Worm (Caenorhabditis elegans) whole organism, young adult: ENCODE results near the gene ddr-2.

Experiments used
- B0261.1 ChIP-seq: sonication (generic microtip); optimal IDR thresholded peaks from 2 replicates; lab custom pipeline; 2016; ENCODE audit warnings: mild to moderate bottlenecking, missing genetic modification characterization, moderate library complexity, missing compliant biosample characterization
- B0336.3 ChIP-seq: fragments of 200-800 bp; sonication (Bioruptor generic); IDR thresholded peaks from 2 replicates; pipeline ENCODE4 v1.3.6; 2022; ENCODE audit warnings: missing genetic modification characterization, missing compliant biosample characterization
- F22D6.2 ChIP-seq: sonication (generic microtip); optimal IDR thresholded peaks from 2 replicates; lab custom pipeline; 2016; ENCODE audit warnings: mild to moderate bottlenecking, missing genetic modification characterization, missing compliant biosample characterization
- F57C9.4 ChIP-seq: sonication (generic microtip); optimal IDR thresholded peaks from 2 replicates; lab custom pipeline; 2017; ENCODE audit warnings: mild to moderate bottlenecking, missing genetic modification characterization, missing compliant biosample characterization
- Y53F4B.3 ChIP-seq: fragments of 200-800 bp; sonication (Bioruptor generic); IDR thresholded peaks from 2 replicates; pipeline ENCODE4 v1.3.6; 2022; ENCODE audit warnings: missing genetic modification reagents, missing genetic modification characterization, missing compliant biosample characterization
- Y53G8AR.9 ChIP-seq: fragments of 200-800 bp; sonication (Bioruptor generic); conservative IDR thresholded peaks from 2 replicates; pipeline ENCODE4 v1.3.6; 2022; ENCODE audit warnings: missing genetic modification reagents, missing genetic modification characterization, missing compliant biosample characterization
- athp-1 ChIP-seq: sonication (generic microtip); optimal IDR thresholded peaks from 2 replicates; lab custom pipeline; 2017; ENCODE audit warnings: mild to moderate bottlenecking, missing genetic modification characterization, missing compliant biosample characterization
- bed-1 ChIP-seq: fragments of 200-800 bp; sonication (Bioruptor generic); IDR thresholded peaks from 2 replicates; pipeline ENCODE4 v1.3.6; 2022; ENCODE audit warnings: missing genetic modification reagents, missing genetic modification characterization, missing compliant biosample characterization
- ceh-100 ChIP-seq: fragments of 200-800 bp; sonication (Bioruptor generic); IDR thresholded peaks from 2 replicates; pipeline ENCODE4 v1.3.6; 2022; ENCODE audit warnings: missing genetic modification reagents, missing genetic modification characterization, missing compliant biosample characterization
- ceh-91 ChIP-seq: fragments of 200-800 bp; sonication (Bioruptor generic); IDR thresholded peaks from 2 replicates; pipeline ENCODE4 v1.3.6; 2022; ENCODE audit warnings: missing genetic modification reagents, missing genetic modification characterization, missing compliant biosample characterization
- dpff-1 ChIP-seq: sonication (generic microtip); optimal IDR thresholded peaks from 2 replicates; lab custom pipeline; 2017; ENCODE audit warnings: mild to moderate bottlenecking, missing genetic modification characterization, missing compliant biosample characterization
- egl-44 ChIP-seq: fragments of 200-800 bp; sonication (Bioruptor generic); IDR thresholded peaks from 2 replicates; pipeline ENCODE4 v1.3.6; 2022; ENCODE audit warnings: missing genetic modification reagents, missing genetic modification characterization, missing compliant biosample characterization
- egrh-3 ChIP-seq: fragments of 200-800 bp; sonication (Bioruptor generic); IDR thresholded peaks from 2 replicates; pipeline ENCODE4 v1.3.6; 2022; ENCODE audit warnings: missing genetic modification reagents, missing genetic modification characterization, missing compliant biosample characterization
- gei-17 ChIP-seq: fragments of 200-800 bp; sonication (Bioruptor generic); optimal IDR thresholded peaks from 2 replicates; lab custom pipeline; 2018; ENCODE audit warnings: mild to moderate bottlenecking, missing genetic modification characterization, missing compliant biosample characterization
- him-1 ChIP-seq: sonication (generic microtip); optimal IDR thresholded peaks from 2 replicates; lab custom pipeline; 2016; ENCODE audit warnings: missing genotype, missing genetic modification reagents, missing genetic modification characterization, missing compliant biosample characterization
- hlh-12 ChIP-seq: sonication (generic microtip); optimal IDR thresholded peaks from 2 replicates; lab custom pipeline; 2016; ENCODE audit warnings: missing genetic modification characterization, missing compliant biosample characterization
- hlh-26 ChIP-seq: fragments of 200-800 bp; sonication (Bioruptor generic); conservative IDR thresholded peaks from 2 replicates; pipeline ENCODE4 v1.3.6; 2022; ENCODE audit warnings: missing genetic modification reagents, missing genetic modification characterization, missing compliant biosample characterization
- hsf-1 ChIP-seq: fragments of 200-800 bp; sonication (Bioruptor generic); IDR thresholded peaks from 2 replicates; pipeline ENCODE4 v1.3.6; 2022; ENCODE audit warnings: missing genetic modification reagents, missing genetic modification characterization, missing compliant biosample characterization
- let-526 ChIP-seq: fragments of 200-800 bp; sonication (Bioruptor generic); IDR thresholded peaks from 2 replicates; pipeline ENCODE4 v1.3.6; 2022; ENCODE audit warnings: missing genetic modification reagents, missing genetic modification characterization, missing compliant biosample characterization
- lin-35 ChIP-seq, 3 experiments: fragments of 150-350 bp in 2 of 3; sonication (generic microtip) in 1 of 3; optimal IDR thresholded peaks; 2 replicates each; lab custom pipeline; 2014 to 2018; ENCODE audit warnings: missing biosample characterization in 3 of 3, missing genetic modification characterization in 3 of 3, missing genetic modification reagents in 3 of 3
- lin-54 ChIP-seq: fragments of 200-800 bp; sonication (Bioruptor generic); optimal IDR thresholded peaks from 2 replicates; lab custom pipeline; 2018; ENCODE audit warnings: mild to moderate bottlenecking, missing genetic modification characterization, missing compliant biosample characterization
- lsl-1 ChIP-seq: fragments of 200-800 bp; sonication (Bioruptor generic); optimal IDR thresholded peaks from 2 replicates; lab custom pipeline; 2018; ENCODE audit warnings: mild to moderate bottlenecking, missing genetic modification characterization, moderate library complexity, missing compliant biosample characterization
- madf-8 ChIP-seq: fragments of 200-800 bp; sonication (Bioruptor generic); conservative IDR thresholded peaks from 2 replicates; pipeline ENCODE4 v1.3.6; 2022; ENCODE audit warnings: missing genetic modification reagents, missing genetic modification characterization, missing compliant biosample characterization
- nfya-1 ChIP-seq: sonication (generic microtip); optimal IDR thresholded peaks from 2 replicates; lab custom pipeline; 2017; ENCODE audit warnings: antibody characterized with exemption, missing compliant biosample characterization, missing genetic modification characterization, borderline replicate concordance; ENCODE audit not compliant: insufficient read depth
- nfyb-1 ChIP-seq: fragments of 200-800 bp; sonication (Bioruptor generic); IDR thresholded peaks from 2 replicates; pipeline ENCODE4 v1.3.6; 2022; ENCODE audit warnings: missing genetic modification reagents, missing genetic modification characterization, missing compliant biosample characterization
- nhr-27 ChIP-seq: fragments of 200-800 bp; sonication (Bioruptor generic); optimal IDR thresholded peaks from 2 replicates; lab custom pipeline; 2018; ENCODE audit warnings: mild to moderate bottlenecking, missing genetic modification characterization, moderate library complexity, missing compliant biosample characterization
- nhr-80 ChIP-seq: sonication (generic microtip); optimal IDR thresholded peaks from 2 replicates; lab custom pipeline; 2016; ENCODE audit warnings: missing genetic modification characterization, missing compliant biosample characterization
- rcor-1 ChIP-seq: fragments of 200-800 bp; sonication (Bioruptor generic); IDR thresholded peaks from 2 replicates; pipeline ENCODE4 v1.3.6; 2022; ENCODE audit warnings: missing genetic modification reagents, missing genetic modification characterization, missing compliant biosample characterization
- snpc-1.1 ChIP-seq: sonication (generic microtip); optimal IDR thresholded peaks from 2 replicates; lab custom pipeline; 2017; ENCODE audit warnings: missing genetic modification characterization, mild to moderate bottlenecking, missing compliant biosample characterization, antibody characterized with exemption, moderate library complexity, missing genotype, missing genetic modification reagents; ENCODE audit not compliant: insufficient read depth
- tbp1 ChIP-seq: fragments of 200-800 bp; sonication (Bioruptor generic); optimal IDR thresholded peaks from 2 replicates; lab custom pipeline; 2018; ENCODE audit warnings: mild to moderate bottlenecking, missing genetic modification characterization, missing compliant biosample characterization
- unc-130 ChIP-seq: sonication (generic microtip); optimal IDR thresholded peaks from 2 replicates; lab custom pipeline; 2016; ENCODE audit warnings: missing genetic modification reagents, missing genetic modification characterization, missing compliant biosample characterization
- unc-62 ChIP-seq: fragments of 150-350 bp; optimal IDR thresholded peaks from 2 replicates; lab custom pipeline; 2014; ENCODE audit warnings: missing biosample characterization, missing genetic modification reagents, missing genetic modification characterization
- ztf-22 ChIP-seq: fragments of 200-800 bp; sonication (Bioruptor generic); optimal IDR thresholded peaks from 2 replicates; lab custom pipeline; 2018; ENCODE audit warnings: mild to moderate bottlenecking, missing genetic modification characterization, moderate library complexity, missing compliant biosample characterization
- ztf-25 ChIP-seq: fragments of 200-800 bp; sonication (Bioruptor generic); IDR thresholded peaks from 2 replicates; pipeline ENCODE4 v1.3.6; 2022; ENCODE audit warnings: missing genetic modification reagents, missing genetic modification characterization, missing compliant biosample characterization

Gene ddr-2

DNA sequence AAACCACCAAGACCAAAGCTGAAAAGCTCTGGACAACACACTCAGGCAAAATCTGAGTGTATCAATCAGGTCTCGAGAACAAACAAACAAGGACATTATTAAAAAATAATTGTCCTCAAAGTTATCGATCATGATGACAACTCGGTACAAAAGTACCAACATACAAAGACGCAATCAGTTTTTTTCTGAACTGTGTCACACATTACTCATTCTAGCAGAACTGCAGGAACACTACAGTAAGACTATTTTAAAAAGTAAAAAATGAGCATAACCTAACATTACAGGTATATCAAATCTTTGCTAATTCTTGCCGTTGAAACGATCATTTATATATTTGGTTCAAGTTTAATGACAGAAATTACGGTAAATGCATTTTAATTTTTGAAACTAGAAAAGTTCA, 18.9 kb upstream of the ddr-2 start, which contains the start of gene K09C4.2:
K09C4.2 (plus strand) TSS at position 301 of the 400 bp plus-strand sequence.
- TF ChIP-seq lin-35 (GFP tag; optimal IDR thresholded peaks at IDR 0.05; lab: Kevin White, UChicago) (no peak), Y53G8AR.9 (GFP tag; lab: Robert Waterston, UW) (no peak), gei-17 (GFP tag; lab: Kevin White, UChicago) (no peak), bed-1 (GFP tag; lab: Robert Waterston, UW) (no peak), dpff-1 (tag; lab: Kevin White, UChicago) (no peak), him-1 (tag; lab: Kevin White, UChicago) (no peak), hlh-26 (no peak), F22D6.2 (tag; lab: Kevin White, UChicago) (no peak), nhr-27 (tag; lab: Kevin White, UChicago) (no peak)

- no peak for TF ChIP-seq madf-8 (GFP tag; lab: Robert Waterston, UW)
- peak; percentile 79 for TF ChIP-seq nhr-80 (tag; lab: Kevin White, UChicago)
- TF ChIP-seq tbp1 (GFP tag; lab: Kevin White, UChicago) = no peak
Measured at ce11 chrX:3297812-3298211, 17.3 kb upstream of the ddr-2 start.

- TF ChIP-seq lin-54 (GFP tag; lab: Kevin White, UChicago) = no peak
- TF ChIP-seq egrh-3 (GFP tag; lab: Robert Waterston, UW) = no peak
- TF ChIP-seq Y53F4B.3 (GFP tag; lab: Robert Waterston, UW) = no peak
- no peak for TF ChIP-seq unc-130 (GFP tag; lab: Kevin White, UChicago)
- TF ChIP-seq rcor-1 (GFP tag; lab: Robert Waterston, UW) = no peak
- no peak for TF ChIP-seq nhr-27 (tag; lab: Kevin White, UChicago)
- TF ChIP-seq F22D6.2 (tag; lab: Kevin White, UChicago) = no peak
- TF ChIP-seq hsf-1 (GFP tag; lab: Robert Waterston, UW) = no peak
- TF ChIP-seq B0336.3 (GFP tag; lab: Robert Waterston, UW) = no peak
- TF ChIP-seq let-526 (GFP tag; lab: Robert Waterston, UW) = no peak
Measured at ce11 chrX:3298582-3298981, 16.5 kb upstream of the ddr-2 start, which contains the start of gene K09C4.1. TSS of gene K09C4.1 (plus strand) at chrX:3298882.

- TF ChIP-seq nhr-80 (tag; lab: Kevin White, UChicago) (peak; percentile 64), unc-62 (GFP tag; lab: Kevin White, UChicago) (peak; percentile 72), nfya-1 (no peak), dpff-1 (tag; lab: Kevin White, UChicago) (no peak)
Measured at ce11 chrX:3300582-3300981, 14.5 kb upstream of the ddr-2 start.

DNA sequence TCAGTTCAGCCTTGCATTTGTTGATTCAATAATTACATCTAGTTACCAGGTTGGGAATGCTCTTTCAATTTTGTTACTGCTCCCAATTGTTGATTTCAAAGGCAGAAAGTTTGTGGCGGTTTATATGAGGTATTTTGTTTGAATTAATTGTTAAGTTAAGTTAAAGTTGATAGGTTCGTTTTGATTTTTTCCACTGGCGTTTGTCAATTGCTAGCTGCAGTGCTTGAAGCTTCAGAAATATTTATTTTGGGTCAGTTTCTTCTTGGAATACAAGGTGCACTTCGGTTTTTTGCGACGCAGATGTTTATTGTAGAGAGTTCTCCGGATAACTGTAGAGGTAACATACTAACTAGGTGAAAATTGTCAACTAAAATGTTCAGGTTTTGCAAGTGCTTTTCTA, 13.3 kb upstream of the ddr-2 start, which contains the start of gene F11D5.5:
F11D5.5 (plus strand) TSS at position 301 of the 400 bp plus-strand sequence.
- TF ChIP-seq hlh-12 (tag; lab: Kevin White, UChicago) (no peak), ceh-100 (GFP tag; lab: Robert Waterston, UW) (no peak), nfyb-1 (GFP tag; lab: Robert Waterston, UW) (no peak), egl-44 (GFP tag; lab: Robert Waterston, UW) (no peak), hlh-26 (no peak), F57C9.4 (tag; lab: Kevin White, UChicago) (no peak), nhr-27 (tag; lab: Kevin White, UChicago) (no peak), B0261.1 (tag; lab: Kevin White, UChicago) (no peak), ceh-91 (no peak), snpc-1.1 (tag; lab: Kevin White, UChicago) (no peak), athp-1 (tag; lab: Kevin White, UChicago) (no peak), lsl-1 (GFP tag; lab: Kevin White, UChicago) (no peak), ztf-22 (GFP tag; lab: Kevin White, UChicago) (no peak), ztf-25 (GFP tag; lab: Robert Waterston, UW) (no peak)
